2 fruit fly cellular contexts compared by ENCODE assay signal in genomic region chrX:14266075-14266474, dm6.
A peak's percentile ranks its signal among the peaks of the same experiment; 100 is the strongest.
TF ChIP-seq lines count a peak whose summit lies in the region.

Gene CG13404 (minus strand): TSS chrX:14266250.
Gene na (plus strand): TSS chrX:14266367.

- TF ChIP-seq CTCF in whole organism, embryonic (GFP tag; optimal IDR thresholded peaks at IDR 0.05; lab: Kevin White, UChicago) = no peak

TF ChIP-seq in whole organism, embryonic, 481 proteins besides CTCF, POLR2A, EP300 and RAD21:
- TF ChIP-seq CG3838 (GFP tag; optimal IDR thresholded peaks at IDR 0.05; lab: Kevin White, UChicago) (no peak), Dref (GFP tag; IDR thresholded peaks at IDR 0.05; lab: Robert Waterston, UW) (0 out of 2 replicates have a peak, but pooled peaks have one; percentile 6), tx (GFP tag; optimal IDR thresholded peaks at IDR 0.05; lab: Kevin White, UChicago) (no peak), org-1 (GFP tag; optimal IDR thresholded peaks at IDR 0.05; lab: Kevin White, UChicago) (no peak), Ets65A (GFP tag; lab: Kevin White, UChicago) (peak; percentile 27), Med (GFP tag; lab: Kevin White, UChicago) (peak; percentile 7), CG15514 (GFP tag; optimal IDR thresholded peaks at IDR 0.05; lab: Kevin White, UChicago) (peak; percentile 95), tna (GFP tag; IDR thresholded peaks at IDR 0.05; lab: Robert Waterston, UW; ENCODE audit: partially characterized antibody) (no peak), onecut (GFP tag; IDR thresholded peaks at IDR 0.05; lab: Robert Waterston, UW) (peak; percentile 81), seq (GFP tag; IDR thresholded peaks at IDR 0.05; lab: Robert Waterston, UW) (0 out of 2 replicates have a peak, but pooled peaks have one; percentile 18), ems (GFP tag; optimal IDR thresholded peaks at IDR 0.05; lab: Kevin White, UChicago) (no peak), CkIIα-i1 (GFP tag; IDR thresholded peaks at IDR 0.05; lab: Robert Waterston, UW) (no peak), HLH4C (GFP tag; IDR thresholded peaks at IDR 0.05; lab: Robert Waterston, UW; ENCODE audit: partially characterized antibody) (no peak), ewg (GFP tag; optimal IDR thresholded peaks at IDR 0.05; lab: Kevin White, UChicago) (peak; percentile 94), pzg (GFP tag; optimal IDR thresholded peaks at IDR 0.05; lab: Kevin White, UChicago) (peak; percentile 23), sqz (GFP tag; optimal IDR thresholded peaks at IDR 0.05; lab: Kevin White, UChicago) (peak; percentile 2), fd64A (GFP tag; optimal IDR thresholded peaks at IDR 0.05; lab: Kevin White, UChicago) (no peak), H2.0 (GFP tag; IDR thresholded peaks at IDR 0.05; lab: Robert Waterston, UW) (no peak)

TF ChIP-seq in whole organism, prepupa, 60 proteins besides CTCF, POLR2A, EP300 and RAD21:
- 0 out of 3 replicates have a peak, but pooled peaks have one; percentile 26 for TF ChIP-seq eg (GFP tag; IDR thresholded peaks at IDR 0.05; lab: Robert Waterston, UW)
- no peak for TF ChIP-seq Gug (GFP tag; IDR thresholded peaks at IDR 0.05; lab: Robert Waterston, UW)
